Worm (Caenorhabditis elegans) whole organism, L1 larva: ENCODE results near the gene hmg-5.
"Not testable (repeated sequence)": the region's sequence is repeated elsewhere in the genome, so short reads cannot be mapped to it uniquely, and the experiment has no call there.

Experiments used
- F16B12.6 ChIP-seq: fragments of 150-350 bp; optimal IDR thresholded peaks from 2 replicates; lab custom pipeline; 2014; ENCODE audit warnings: missing biosample characterization, missing genetic modification characterization
- blmp-1 ChIP-seq: fragments of 150-350 bp; optimal IDR thresholded peaks from 2 replicates; lab custom pipeline; 2014; ENCODE audit warnings: missing biosample characterization, missing genetic modification characterization
- ceh-82 ChIP-seq, 3 experiments: fragments of 150-350 bp in 1 of 3; sonication (generic microtip) in 2 of 3; optimal IDR thresholded peaks; 2 replicates each; lab custom pipeline; 2014 to 2017; ENCODE audit warnings: missing biosample characterization in 3 of 3, missing genetic modification characterization in 3 of 3
- ces-1 ChIP-seq: fragments of 150-350 bp; optimal IDR thresholded peaks from 2 replicates; lab custom pipeline; 2014; ENCODE audit warnings: missing biosample characterization, missing genetic modification reagents, missing genetic modification characterization
- dpl-1 ChIP-seq, 3 experiments: fragments of 150-350 bp in 2 of 3; sonication (generic microtip) in 1 of 3; optimal IDR thresholded peaks; 2 replicates each; lab custom pipeline; 2014 to 2017; ENCODE audit warnings: missing biosample characterization in 3 of 3, missing genetic modification characterization in 3 of 3, missing genetic modification reagents in 3 of 3
- efl-1 ChIP-seq, 4 experiments: fragments of 150-350 bp; optimal IDR thresholded peaks in 3 of 4; peaks in 1 of 4; 1 replicate in 1 of 4; 2 replicates in 3 of 4; lab custom pipeline; 2014; ENCODE audit warnings: missing biosample characterization in 2 of 4, missing genetic modification characterization in 2 of 4, missing genetic modification reagents in 2 of 4
- efl-3 ChIP-seq: fragments of 200-800 bp; sonication (Bioruptor generic); optimal IDR thresholded peaks from 2 replicates; lab custom pipeline; 2018; ENCODE audit warnings: mild to moderate bottlenecking, missing genetic modification characterization, missing compliant biosample characterization
- egl-13 ChIP-seq: sonication (generic microtip); optimal IDR thresholded peaks from 2 replicates; lab custom pipeline; 2016; ENCODE audit warnings: missing genotype, missing genetic modification reagents, missing genetic modification characterization, missing compliant biosample characterization
- fkh-10 ChIP-seq: sonication (generic microtip); optimal IDR thresholded peaks from 2 replicates; lab custom pipeline; 2017; ENCODE audit warnings: missing biosample characterization, missing genetic modification reagents, missing genetic modification characterization
- fkh-4 ChIP-seq: sonication (generic microtip); optimal IDR thresholded peaks from 2 replicates; lab custom pipeline; 2016; ENCODE audit warnings: missing compliant biosample characterization, missing genetic modification characterization, borderline replicate concordance
- fkh-8 ChIP-seq: sonication (generic microtip); optimal IDR thresholded peaks from 2 replicates; lab custom pipeline; 2016; ENCODE audit warnings: mild to moderate bottlenecking, missing genetic modification characterization, missing compliant biosample characterization
- hlh-17 ChIP-seq: fragments of 200-800 bp; sonication (Bioruptor generic); optimal IDR thresholded peaks from 2 replicates; lab custom pipeline; 2018; ENCODE audit warnings: missing genetic modification characterization, mild to moderate bottlenecking, missing compliant biosample characterization, moderate library complexity, borderline replicate concordance
- hlh-4 ChIP-seq: sonication (generic microtip); optimal IDR thresholded peaks from 2 replicates; lab custom pipeline; 2016; ENCODE audit warnings: mild to moderate bottlenecking, missing genetic modification characterization, missing compliant biosample characterization
- hpl-2 ChIP-seq: fragments of 150-350 bp; optimal IDR thresholded peaks from 2 replicates; lab custom pipeline; 2014; ENCODE audit warnings: missing biosample characterization, missing genetic modification reagents, missing genetic modification characterization
- irx-1 ChIP-seq: sonication (generic microtip); optimal IDR thresholded peaks from 2 replicates; lab custom pipeline; 2016; ENCODE audit warnings: missing genetic modification characterization, missing compliant biosample characterization
- isw-1 ChIP-seq: fragments of 200-800 bp; sonication (Bioruptor generic); IDR thresholded peaks from 2 replicates; pipeline ENCODE4 v1.3.6; 2022; ENCODE audit warnings: missing genetic modification characterization, missing compliant biosample characterization
- lin-13 ChIP-seq: fragments of 150-350 bp; optimal IDR thresholded peaks from 2 replicates; lab custom pipeline; 2014; ENCODE audit warnings: missing biosample characterization, missing genetic modification reagents, missing genetic modification characterization
- lin-14 ChIP-seq: fragments of 200-800 bp; sonication (Bioruptor generic); optimal IDR thresholded peaks from 2 replicates; lab custom pipeline; 2018; ENCODE audit warnings: mild to moderate bottlenecking, missing genetic modification characterization, moderate library complexity, missing compliant biosample characterization
- lin-15B ChIP-seq: fragments of 150-350 bp; sonication (generic microtip); optimal IDR thresholded peaks from 3 replicates; lab custom pipeline; 2014; ENCODE audit warnings: missing biosample characterization, missing genetic modification characterization
- lin-35 ChIP-seq, 2 experiments: fragments of 150-350 bp; optimal IDR thresholded peaks; 2 replicates each; lab custom pipeline; 2014; ENCODE audit warnings: missing biosample characterization in 2 of 2, missing genetic modification characterization in 2 of 2, missing genetic modification reagents in 2 of 2
- lsy-2 ChIP-seq, 2 experiments: fragments of 150-350 bp; optimal IDR thresholded peaks; 2 replicates each; lab custom pipeline; 2014; ENCODE audit warnings: missing biosample characterization in 2 of 2, missing genetic modification characterization in 2 of 2
- mab-9 ChIP-seq: fragments of 200-800 bp; sonication (Bioruptor generic); IDR thresholded peaks from 2 replicates; pipeline ENCODE4 v1.3.6; 2022; ENCODE audit warnings: missing genetic modification reagents, missing genetic modification characterization, missing compliant biosample characterization
- mep-1 ChIP-seq: fragments of 150-350 bp; optimal IDR thresholded peaks from 2 replicates; lab custom pipeline; 2014; ENCODE audit warnings: missing biosample characterization, missing genetic modification characterization
- nhr-19 ChIP-seq: fragments of 200-800 bp; sonication (Bioruptor generic); conservative IDR thresholded peaks from 2 replicates; pipeline ENCODE4 v1.3.6; 2022; ENCODE audit warnings: missing genetic modification characterization, missing compliant biosample characterization
- nhr-20 ChIP-seq: sonication (generic microtip); optimal IDR thresholded peaks from 2 replicates; lab custom pipeline; 2016; ENCODE audit warnings: mild to moderate bottlenecking, missing genetic modification characterization, missing compliant biosample characterization
- nhr-47 ChIP-seq: sonication (generic microtip); optimal IDR thresholded peaks from 2 replicates; lab custom pipeline; 2016; ENCODE audit warnings: mild to moderate bottlenecking, missing genetic modification characterization, moderate library complexity, missing compliant biosample characterization
- nhr-71 ChIP-seq: sonication (generic microtip); optimal IDR thresholded peaks from 2 replicates; lab custom pipeline; 2016; ENCODE audit warnings: mild to moderate bottlenecking, missing genetic modification characterization, moderate library complexity, missing compliant biosample characterization
- nhr-77 ChIP-seq: fragments of 150-350 bp; optimal IDR thresholded peaks from 2 replicates; lab custom pipeline; 2014; ENCODE audit warnings: missing biosample characterization, missing genetic modification characterization
- nhr-90 ChIP-seq: sonication (generic microtip); optimal IDR thresholded peaks from 2 replicates; lab custom pipeline; 2016; ENCODE audit warnings: mild to moderate bottlenecking, missing genetic modification characterization, missing compliant biosample characterization; ENCODE audit not compliant: poor library complexity
- pag-3 ChIP-seq: sonication (generic microtip); optimal IDR thresholded peaks from 2 replicates; lab custom pipeline; 2017; ENCODE audit warnings: missing genetic modification characterization, mild to moderate bottlenecking, missing compliant biosample characterization, antibody characterized with exemption, borderline replicate concordance; ENCODE audit not compliant: insufficient read depth
- rnt-1 ChIP-seq: sonication (generic microtip); optimal IDR thresholded peaks from 2 replicates; lab custom pipeline; 2016; ENCODE audit warnings: mild to moderate bottlenecking, missing genetic modification characterization, moderate library complexity, missing compliant biosample characterization
- skn-1 ChIP-seq: fragments of 150-350 bp; optimal IDR thresholded peaks from 2 replicates; lab custom pipeline; 2014; ENCODE audit warnings: missing biosample characterization, missing genetic modification characterization
- snpc-4 ChIP-seq: fragments of 150-350 bp; optimal IDR thresholded peaks from 2 replicates; lab custom pipeline; 2014; ENCODE audit warnings: missing biosample characterization, missing genetic modification characterization
- snu-23 ChIP-seq: sonication (generic microtip); optimal IDR thresholded peaks from 2 replicates; lab custom pipeline; 2016; ENCODE audit warnings: missing genetic modification characterization, missing compliant biosample characterization
- sup-37 ChIP-seq: fragments of 200-800 bp; sonication (Bioruptor generic); optimal IDR thresholded peaks from 2 replicates; lab custom pipeline; 2018; ENCODE audit warnings: mild to moderate bottlenecking, missing genetic modification characterization, missing compliant biosample characterization
- swsn-7 ChIP-seq: sonication (generic microtip); optimal IDR thresholded peaks from 2 replicates; lab custom pipeline; 2016; ENCODE audit warnings: missing genetic modification characterization, missing compliant biosample characterization
- tbx-2 ChIP-seq: sonication (generic microtip); optimal IDR thresholded peaks from 2 replicates; lab custom pipeline; 2016; ENCODE audit warnings: missing genetic modification characterization, missing compliant biosample characterization
- unc-30 ChIP-seq: sonication (generic microtip); optimal IDR thresholded peaks from 2 replicates; lab custom pipeline; 2017; ENCODE audit warnings: missing biosample characterization, missing genetic modification characterization
- unc-62 ChIP-seq: fragments of 150-350 bp; optimal IDR thresholded peaks from 2 replicates; lab custom pipeline; 2014; ENCODE audit warnings: missing biosample characterization, missing genetic modification reagents, missing genetic modification characterization
- unc-86 ChIP-seq: sonication (generic microtip); optimal IDR thresholded peaks from 2 replicates; lab custom pipeline; 2016; ENCODE audit warnings: missing genetic modification characterization, missing compliant biosample characterization
- unc-98 ChIP-seq: fragments of 200-800 bp; sonication (Bioruptor generic); IDR thresholded peaks from 2 replicates; pipeline ENCODE4 v1.3.6; 2022; ENCODE audit warnings: missing genetic modification characterization, missing compliant biosample characterization
- xbp-1 ChIP-seq: sonication (generic microtip); optimal IDR thresholded peaks from 2 replicates; lab custom pipeline; 2016; ENCODE audit warnings: missing genetic modification characterization, missing compliant biosample characterization
- zag-1 ChIP-seq: fragments of 150-350 bp; optimal IDR thresholded peaks from 2 replicates; lab custom pipeline; 2014; ENCODE audit warnings: missing biosample characterization, missing genetic modification characterization
- ztf-11 ChIP-seq, 2 experiments: sonication (generic microtip); optimal IDR thresholded peaks; 2 replicates each; lab custom pipeline; 2016 to 2017; ENCODE audit warnings: missing genetic modification characterization in 2 of 2, missing biosample characterization in 1 of 2, missing compliant biosample characterization in 1 of 2

hmg-5 gene

ce11 chrIV:7641758-7642157 is 4.3 kb downstream of the hmg-5 start, which contains the start of gene nep-16:
TSS of gene nep-16 (minus strand) at chrIV:7641858.
- no peak for TF ChIP-seq hpl-2
- no peak for TF ChIP-seq fkh-8
- no peak for TF ChIP-seq lin-13 (GFP tag; lab: Kevin White, UChicago)
- no peak for TF ChIP-seq fkh-10 (GFP tag; lab: Kevin White, UChicago)
- no peak for TF ChIP-seq ces-1
- TF ChIP-seq hlh-4 (tag; lab: Kevin White, UChicago), result no peak
- no peak for TF ChIP-seq unc-86 (tag; lab: Kevin White, UChicago)
- no peak for TF ChIP-seq isw-1 (GFP tag; lab: Robert Waterston, UW)
- TF ChIP-seq ztf-11 (tag; optimal IDR thresholded peaks at IDR 0.05; lab: Kevin White, UChicago), result no peak
- no peak for TF ChIP-seq fkh-4 (tag; lab: Kevin White, UChicago)
- TF ChIP-seq unc-62 (GFP tag; lab: Kevin White, UChicago), result no peak
- TF ChIP-seq mab-9 (GFP tag; lab: Robert Waterston, UW), result no peak
- TF ChIP-seq rnt-1 (tag; lab: Kevin White, UChicago), result no peak
- TF ChIP-seq, all 84 proteins: peak for 0

ce11 chrIV:7634578-7634977 is 11.4 kb downstream of the hmg-5 start, which contains the start of gene warf-1:
TSS of gene warf-1 (plus strand) at chrIV:7634786.
- TF ChIP-seq nhr-19; lin-13 (GFP tag; lab: Kevin White, UChicago); lin-15B: not testable (repeated sequence)
- TF ChIP-seq, all 84 proteins: peak for 0; not testable (repeated sequence) for 84

ce11 chrIV:7633020-7633419 is 13.0 kb downstream of the hmg-5 start, which contains the start of gene plp-1:
TSS of gene plp-1 (plus strand) at chrIV:7633360.
- TF ChIP-seq pag-3 (tag; lab: Kevin White, UChicago) (no peak), mep-1 (tag; lab: Kevin White, UChicago) (peak; percentile 19), unc-98 (GFP tag; lab: Robert Waterston, UW) (no peak), blmp-1 (tag; lab: Kevin White, UChicago) (peak; percentile 17)

- TF ChIP-seq ceh-82 (tag; optimal IDR thresholded peaks at IDR 0.05; lab: Kevin White, UChicago) (peak in 2 of 3 experiments; percentile 34 to 45), sup-37 (GFP tag; lab: Kevin White, UChicago) (no peak), hlh-17 (GFP tag; lab: Kevin White, UChicago) (no peak), F16B12.6 (tag; lab: Kevin White, UChicago) (peak; percentile 86), nhr-47 (peak; percentile 59), tbx-2 (tag; lab: Kevin White, UChicago) (peak; percentile 38), hpl-2 (no peak), skn-1 (tag; lab: Kevin White, UChicago) (peak; percentile 4), fkh-8 (peak; percentile 35), nhr-71 (peak; percentile 53), efl-1 (optimal IDR thresholded peaks at IDR 0.05; lab: Kevin White, UChicago) (peak; percentile 93 to 94), efl-1 (GFP tag; optimal IDR thresholded peaks at IDR 0.05 in 1 of 2; lab: Kevin White, UChicago) (peak; percentile 94 to 99), lsy-2 (tag; optimal IDR thresholded peaks at IDR 0.05; lab: Kevin White, UChicago) (peak; percentile 60 to 72), xbp-1 (peak; percentile 49), rnt-1 (tag; lab: Kevin White, UChicago) (peak; percentile 20), mep-1 (tag; lab: Kevin White, UChicago) (peak; percentile 68), nhr-90 (tag; lab: Kevin White, UChicago) (peak; percentile 44), nhr-77 (tag; lab: Kevin White, UChicago) (no peak), snu-23 (GFP tag; lab: Kevin White, UChicago) (peak; percentile 54), egl-13 (tag; lab: Kevin White, UChicago) (peak; percentile 13), zag-1 (no peak), snpc-4 (tag; lab: Kevin White, UChicago) (peak; percentile 3), swsn-7 (tag; lab: Kevin White, UChicago) (peak; percentile 54), unc-86 (tag; lab: Kevin White, UChicago) (peak; percentile 22), irx-1 (tag; lab: Kevin White, UChicago) (peak; percentile 36), unc-30 (tag; lab: Kevin White, UChicago) (no peak), lin-35 (GFP tag; optimal IDR thresholded peaks at IDR 0.05; lab: Kevin White, UChicago) (peak; percentile 92 to 95), nhr-20 (tag; lab: Kevin White, UChicago) (peak; percentile 53), lin-14 (GFP tag; lab: Kevin White, UChicago) (peak; percentile 43), efl-3 (GFP tag; lab: Kevin White, UChicago) (no peak), nhr-19 (peak; percentile 22; the same call in 1 of the 2 replicates), dpl-1 (GFP tag; optimal IDR thresholded peaks at IDR 0.05; lab: Kevin White, UChicago) (peak; percentile 87 to 94 (median 91)), lin-15B (peak; percentile 13)
Measured at ce11 chrIV:7632535-7632934, 13.5 kb downstream of the hmg-5 start, which contains the start of gene F45E4.6. TSS of gene F45E4.6 (minus strand) at chrIV:7632548.
